Worm (Caenorhabditis elegans): ENCODE measurements around the gene C31B8.16.

DNA sequence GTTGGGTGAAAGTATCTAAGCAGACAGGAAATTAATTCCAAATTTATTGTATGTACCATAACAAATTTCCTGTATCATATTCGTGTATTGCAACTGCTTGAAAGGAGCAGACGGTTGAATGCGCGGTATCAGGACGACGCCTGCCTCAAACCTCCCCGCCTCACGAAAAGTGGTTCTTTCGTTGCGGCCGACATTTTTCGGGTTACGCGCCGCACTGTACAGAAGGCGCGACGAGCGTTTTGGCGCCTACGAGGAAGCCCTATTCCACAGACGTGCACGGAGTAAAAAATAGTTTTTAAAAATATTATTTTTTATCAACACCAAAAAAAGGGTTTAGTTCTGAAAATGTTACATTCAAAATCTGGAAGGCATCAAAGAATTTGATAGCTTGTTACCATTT is 9.7 kb upstream of the C31B8.16 start:
- TF ChIP-seq nhr-237 (tag; optimal IDR thresholded peaks at IDR 0.05) (no peak), lsy-12 (tag; optimal IDR thresholded peaks at IDR 0.05) (no peak), R02D3.7 (tag; optimal IDR thresholded peaks at IDR 0.05) (no peak), nhr-67 (tag; optimal IDR thresholded peaks at IDR 0.05) (no peak), nhr-11 (tag; optimal IDR thresholded peaks at IDR 0.05) (no peak), elt-1 (tag; optimal IDR thresholded peaks at IDR 0.05) (no peak), nfya-1 (tag; optimal IDR thresholded peaks at IDR 0.05; ENCODE audit: insufficient read depth) (no peak), ZK546.5 (tag; optimal IDR thresholded peaks at IDR 0.05) (no peak), lin-15B (tag; optimal IDR thresholded peaks at IDR 0.05) (no peak), ztf-4 (tag; optimal IDR thresholded peaks at IDR 0.05) (no peak), elt-3 (tag; optimal IDR thresholded peaks at IDR 0.05) (no peak)

Measured in whole organism, L3 larva.